Worm (Caenorhabditis elegans): ENCODE results near the gene F55B11.7.

- TF ChIP-seq madf-6 (GFP tag; IDR thresholded peaks at IDR 0.05) (no peak), F23B12.7 (tag; optimal IDR thresholded peaks at IDR 0.05; ENCODE audit: insufficient read depth) (no peak), dpl-1 (GFP tag; optimal IDR thresholded peaks at IDR 0.05) (no peak), snpc-3.4 (tag; optimal IDR thresholded peaks at IDR 0.05) (no peak), tbp1 (GFP tag; optimal IDR thresholded peaks at IDR 0.05) (no peak), madf-8 (GFP tag; conservative IDR thresholded peaks at IDR 0.05) (no peak), Y53F4B.3 (GFP tag; IDR thresholded peaks at IDR 0.05) (no peak), mes-4 (tag; optimal IDR thresholded peaks at IDR 0.05) (no peak), ztf-18 (tag; optimal IDR thresholded peaks at IDR 0.05) (no peak), ztf-25 (GFP tag; IDR thresholded peaks at IDR 0.05) (no peak), nfya-1 (tag; optimal IDR thresholded peaks at IDR 0.05; ENCODE audit: borderline replicate concordance, insufficient read depth) (no peak), F55B11.4 (tag; optimal IDR thresholded peaks at IDR 0.05; ENCODE audit: borderline replicate concordance, insufficient read depth) (no peak)
Measured at ce11 chrIV:14456667-14457066, 34.8 kb upstream of the F55B11.7 start, which contains the start of gene nspg-9.
